Worm (Caenorhabditis elegans) whole organism, L4/young adult: ENCODE results near the gene T02B11.8.

ENCODE experiments used
- W03F9.2 ChIP-seq: fragments of 150-350 bp; optimal IDR thresholded peaks from 2 replicates; lab custom pipeline; 2014; ENCODE audit warnings: missing biosample characterization, missing genetic modification characterization
- dao-5 ChIP-seq: sonication (generic microtip); optimal IDR thresholded peaks from 2 replicates; lab custom pipeline; 2016; ENCODE audit warnings: missing genotype, missing genetic modification characterization, moderate library complexity, missing compliant biosample characterization
- him-1 ChIP-seq: sonication (generic microtip); optimal IDR thresholded peaks from 2 replicates; lab custom pipeline; 2016; ENCODE audit warnings: missing genotype, missing genetic modification reagents, missing genetic modification characterization, missing compliant biosample characterization

Gene T02B11.8

DNA sequence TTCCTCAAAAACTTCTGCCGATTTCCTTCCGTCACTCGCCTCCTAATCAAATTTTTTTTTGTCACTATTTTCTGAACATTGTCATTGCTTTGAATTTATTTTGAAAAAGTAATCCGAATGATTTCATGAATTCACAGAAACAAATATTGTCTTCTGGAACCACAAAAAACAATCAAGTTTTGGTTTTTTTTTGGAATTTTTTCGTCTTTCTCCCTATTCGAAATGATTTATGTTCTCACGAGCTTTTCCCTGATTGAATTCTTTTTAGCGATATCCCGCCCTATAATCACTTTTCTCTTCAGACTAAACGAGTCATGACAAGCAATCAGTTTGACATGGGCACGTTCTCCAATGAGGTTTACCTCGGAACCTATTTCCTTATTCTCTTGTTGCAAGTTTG is 45.1 kb downstream of the T02B11.8 start, which contains the start of gene F41H8.1:
Gene F41H8.1, plus strand, starts transcription at position 301 of the 400 bp plus-strand sequence.
- TF ChIP-seq him-1 (tag; lab: Kevin White, UChicago) (no peak), dao-5 (tag; lab: Kevin White, UChicago) (no peak), W03F9.2 (no peak)
